Worm (Caenorhabditis elegans) whole organism, L4/young adult: ENCODE data around the gene arrd-25.

ENCODE experiments used
- W03F9.2 ChIP-seq: fragments of 150-350 bp; optimal IDR thresholded peaks from 2 replicates; lab custom pipeline; 2014; ENCODE audit warnings: missing biosample characterization, missing genetic modification characterization
- dao-5 ChIP-seq: sonication (generic microtip); optimal IDR thresholded peaks from 2 replicates; lab custom pipeline; 2016; ENCODE audit warnings: missing genotype, missing genetic modification characterization, moderate library complexity, missing compliant biosample characterization
- him-1 ChIP-seq: sonication (generic microtip); optimal IDR thresholded peaks from 2 replicates; lab custom pipeline; 2016; ENCODE audit warnings: missing genotype, missing genetic modification reagents, missing genetic modification characterization, missing compliant biosample characterization

Gene arrd-25

DNA sequence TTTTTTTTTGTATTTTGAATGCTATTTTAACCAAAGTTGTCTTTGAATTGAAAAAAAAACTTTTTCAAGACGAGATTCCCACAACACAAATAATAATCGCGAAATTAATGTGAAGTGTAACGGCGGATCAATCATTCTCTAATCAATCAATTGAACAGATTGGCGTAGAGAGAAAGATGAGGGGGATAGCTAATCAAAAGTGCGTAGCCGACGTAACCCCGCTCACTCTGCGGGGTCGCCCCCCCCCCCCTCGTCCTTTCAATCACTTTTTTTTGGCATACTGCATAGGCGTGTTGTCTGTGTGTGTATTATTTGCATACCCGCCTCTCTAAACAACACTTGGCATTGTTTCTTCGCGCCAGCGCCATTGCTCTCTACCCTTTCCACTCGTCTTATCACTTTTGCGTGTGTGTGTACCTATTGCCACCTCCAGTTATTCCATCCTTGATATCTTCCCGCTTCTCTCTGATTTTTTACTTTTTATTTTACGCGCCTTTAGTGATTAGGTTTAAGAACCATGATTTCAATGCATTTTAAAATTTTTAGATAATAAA is 9.1 kb upstream of the arrd-25 start:
- TF ChIP-seq dao-5 (tag; lab: Kevin White, UChicago) (no peak), W03F9.2 (no peak), him-1 (no peak)

DNA sequence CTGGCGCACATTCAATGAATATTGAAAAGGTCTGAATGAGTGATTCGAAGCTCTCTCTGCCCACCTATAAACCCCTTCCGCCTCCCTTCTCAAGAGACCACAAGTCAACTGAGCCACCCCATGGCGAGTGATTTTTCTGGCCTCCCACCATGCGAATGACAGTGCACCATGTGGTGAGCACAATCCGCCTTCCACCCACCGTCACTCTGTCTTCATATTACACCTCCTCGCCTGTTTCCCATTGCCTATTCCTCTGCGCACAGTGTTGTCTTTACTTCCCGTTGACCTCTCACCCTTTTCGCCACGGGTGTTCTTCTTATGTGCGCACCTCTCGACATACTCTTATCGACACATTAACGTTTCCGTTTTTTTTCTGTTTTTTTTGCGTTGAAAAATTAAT is 6.7 kb upstream of the arrd-25 start:
- TF ChIP-seq him-1 (no peak), W03F9.2 (no peak), dao-5 (tag; lab: Kevin White, UChicago) (no peak)

DNA sequence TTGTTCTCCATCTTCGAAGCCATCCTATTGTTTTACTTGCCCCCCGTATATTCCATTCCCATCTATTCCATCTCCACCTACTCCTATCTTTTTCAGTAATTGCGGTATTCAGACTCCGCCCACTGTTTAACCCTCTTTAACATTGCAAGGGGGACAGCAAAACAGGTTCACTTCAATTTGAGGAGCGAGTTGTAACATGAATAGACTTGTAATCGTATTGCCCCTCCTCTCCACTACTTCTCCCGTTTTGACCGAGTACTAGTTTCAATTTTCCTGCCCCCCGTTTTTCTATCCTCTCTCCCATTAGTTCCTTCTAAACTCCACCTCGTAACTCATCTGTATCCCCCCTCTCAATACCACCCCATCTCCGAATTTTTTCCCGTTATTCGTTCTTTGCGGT is 5.1 kb upstream of the arrd-25 start:
- TF ChIP-seq him-1, result no peak
- no peak for TF ChIP-seq dao-5 (tag; lab: Kevin White, UChicago)
- no peak for TF ChIP-seq W03F9.2

DNA sequence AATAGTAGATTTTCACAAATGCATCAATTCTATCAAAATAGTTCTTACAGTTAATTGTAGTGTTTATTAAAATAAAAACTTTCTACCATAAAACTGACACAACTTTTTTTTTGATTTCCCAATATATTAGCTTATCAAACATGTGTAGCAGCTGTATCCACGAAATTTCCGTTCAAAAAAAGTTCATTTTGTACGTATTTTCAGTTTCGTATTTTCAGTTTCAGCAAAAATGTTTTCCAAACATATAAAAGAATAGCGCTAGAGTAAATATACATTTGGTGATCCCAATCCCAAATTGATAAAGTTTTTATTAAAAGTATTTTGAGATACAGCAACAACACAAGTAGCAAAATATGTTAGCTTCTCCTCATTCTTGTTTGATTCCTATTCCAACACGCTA is 4.2 kb upstream of the arrd-25 start:
- TF ChIP-seq him-1 (no peak), W03F9.2 (no peak), dao-5 (tag; lab: Kevin White, UChicago) (no peak)

DNA sequence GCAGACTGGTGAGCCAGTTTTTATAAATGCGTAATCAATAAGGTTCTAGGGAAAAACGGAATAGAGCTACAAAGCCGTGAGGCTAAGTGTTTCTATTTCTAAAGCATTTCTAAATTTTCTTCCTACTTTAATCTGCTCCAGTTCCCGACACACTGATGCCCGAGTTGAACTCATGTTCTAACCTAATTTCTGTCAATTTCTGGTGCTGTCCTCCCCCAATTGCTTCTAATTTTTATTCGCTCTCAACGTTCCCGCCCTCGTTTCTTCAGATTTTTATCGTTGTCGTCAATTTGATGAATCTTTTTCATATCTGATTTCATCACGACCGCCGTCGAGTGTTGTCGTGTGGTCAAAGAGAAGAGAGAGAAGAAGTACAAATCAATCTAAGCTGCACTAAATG is 3.7 kb upstream of the arrd-25 start:
- TF ChIP-seq him-1 (no peak), dao-5 (tag; lab: Kevin White, UChicago) (no peak), W03F9.2 (no peak)

DNA sequence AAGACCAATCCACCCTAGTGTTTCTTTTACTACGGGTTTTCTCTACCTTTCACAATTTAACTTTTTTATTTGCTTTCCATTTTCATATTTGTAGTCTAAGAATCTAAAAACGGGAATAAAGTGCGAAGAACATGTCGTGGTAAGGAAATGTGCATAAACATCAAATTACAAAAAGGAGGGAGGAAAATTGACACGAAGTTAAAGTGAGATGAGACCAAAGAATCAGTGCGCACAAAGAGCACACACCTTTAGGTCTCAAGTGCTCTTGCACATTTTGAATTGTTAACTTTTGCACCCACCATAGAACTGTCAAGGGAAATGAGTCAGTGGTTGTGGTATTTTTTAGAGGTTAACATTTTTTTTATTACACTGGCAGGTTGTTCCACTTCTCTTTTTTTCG is 3.1 kb upstream of the arrd-25 start:
- TF ChIP-seq him-1 (no peak), W03F9.2 (no peak), dao-5 (tag; lab: Kevin White, UChicago) (no peak)

DNA sequence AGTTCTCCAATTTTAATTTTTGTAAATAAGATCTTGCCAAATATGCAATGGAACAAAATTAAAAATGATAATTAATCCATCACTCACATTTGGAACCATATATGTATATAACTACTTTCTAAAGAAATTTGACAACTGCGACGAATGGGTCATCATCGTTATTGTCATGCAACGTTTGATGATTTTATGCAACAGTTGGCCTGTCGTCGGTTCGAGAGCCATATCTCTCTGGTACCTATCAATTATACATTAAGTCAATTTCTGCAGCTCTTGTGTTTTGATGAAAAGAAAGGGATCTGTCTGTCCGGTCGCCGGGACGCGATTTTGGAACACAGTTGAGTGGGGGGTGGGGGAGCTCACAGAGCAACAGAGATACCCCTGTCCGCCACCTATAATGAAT is 5.7 kb downstream of the arrd-25 start:
- TF ChIP-seq him-1 (no peak), dao-5 (tag; lab: Kevin White, UChicago) (no peak), W03F9.2 (no peak)

DNA sequence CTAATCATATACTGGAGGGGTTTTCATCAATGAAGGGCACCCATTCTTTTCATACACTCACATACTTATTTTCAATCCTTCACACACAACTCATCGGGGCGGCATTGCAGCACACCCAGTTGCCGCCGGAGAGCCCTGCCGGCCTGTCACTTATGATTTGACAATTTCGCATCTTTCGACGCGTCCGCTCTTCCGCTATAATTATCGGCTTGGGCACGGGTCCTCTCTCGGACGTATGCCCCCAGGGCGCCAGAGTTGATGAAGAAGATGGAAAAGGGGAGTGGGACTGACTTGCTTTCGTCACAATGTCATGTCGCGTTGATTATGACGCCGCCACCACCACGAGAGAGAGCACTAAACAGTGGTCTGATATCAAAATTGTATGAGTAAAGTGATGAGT is 10.8 kb downstream of the arrd-25 start:
- TF ChIP-seq W03F9.2 (no peak), him-1 (no peak), dao-5 (tag; lab: Kevin White, UChicago) (no peak)

DNA sequence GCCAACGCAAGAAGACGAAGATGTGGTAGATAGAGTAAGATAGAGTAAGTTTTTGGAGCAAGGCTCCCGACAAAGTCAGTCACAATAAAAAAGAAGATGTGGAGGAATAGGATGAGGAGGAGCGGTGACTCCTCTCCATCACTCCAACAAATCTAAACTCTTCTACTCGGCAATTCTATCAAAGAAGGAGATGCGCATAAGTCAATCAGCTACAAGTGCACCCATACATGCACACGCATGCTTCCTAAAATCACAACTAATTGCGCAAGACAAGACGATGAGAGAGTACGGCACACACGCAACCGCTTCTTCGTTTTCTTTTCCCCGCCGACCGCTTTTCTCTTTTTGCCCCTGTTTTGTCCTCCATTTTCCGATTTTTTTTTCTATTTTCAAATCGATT is 14.0 kb downstream of the arrd-25 start:
- TF ChIP-seq dao-5 (tag; lab: Kevin White, UChicago) (no peak), W03F9.2 (no peak), him-1 (no peak)

DNA sequence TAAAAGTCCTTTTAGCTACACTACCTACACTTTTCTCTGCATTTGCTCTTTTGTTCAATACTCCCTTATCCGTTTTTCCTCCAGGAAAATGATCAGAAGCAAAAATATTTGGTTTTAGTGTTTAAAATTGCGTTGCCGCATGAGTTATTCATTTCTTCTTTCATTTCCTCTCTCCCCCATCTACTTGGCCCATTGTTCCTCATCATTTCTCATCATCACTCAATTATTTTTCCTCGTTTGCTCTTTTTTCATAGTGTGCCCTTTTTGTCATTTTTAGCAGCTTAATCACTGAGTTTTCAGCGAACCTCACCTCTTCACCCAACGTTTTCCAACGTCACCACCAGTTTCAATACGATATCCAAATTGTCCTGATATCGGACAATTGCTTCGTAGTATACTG is 15.6 kb downstream of the arrd-25 start, which contains the start of gene dyc-1:
dyc-1 (plus strand) TSS at position 301 of the 400 bp plus-strand sequence.
- TF ChIP-seq dao-5 (tag; lab: Kevin White, UChicago) (no peak), W03F9.2 (no peak), him-1 (no peak)

DNA sequence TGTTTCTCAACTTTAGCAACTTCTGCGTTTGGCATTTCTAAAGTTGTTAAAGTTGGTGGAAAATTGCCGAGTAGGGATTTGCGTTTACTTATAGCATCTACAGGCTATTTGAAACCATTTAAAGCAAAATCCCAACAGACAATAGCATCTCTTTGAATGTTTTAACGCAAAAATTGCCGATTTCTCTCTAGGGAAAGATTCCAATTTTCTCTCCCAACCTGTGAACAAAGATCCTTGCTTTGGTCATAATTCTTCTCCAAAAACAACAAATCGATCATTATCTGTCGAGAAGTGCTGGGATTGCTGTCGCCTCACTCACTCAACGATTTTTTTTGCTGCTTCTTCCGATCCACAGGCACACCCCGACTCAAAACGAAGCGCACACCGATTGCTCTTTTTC is 20.2 kb downstream of the arrd-25 start:
- TF ChIP-seq W03F9.2 (no peak), dao-5 (tag; lab: Kevin White, UChicago) (no peak), him-1 (no peak)

DNA sequence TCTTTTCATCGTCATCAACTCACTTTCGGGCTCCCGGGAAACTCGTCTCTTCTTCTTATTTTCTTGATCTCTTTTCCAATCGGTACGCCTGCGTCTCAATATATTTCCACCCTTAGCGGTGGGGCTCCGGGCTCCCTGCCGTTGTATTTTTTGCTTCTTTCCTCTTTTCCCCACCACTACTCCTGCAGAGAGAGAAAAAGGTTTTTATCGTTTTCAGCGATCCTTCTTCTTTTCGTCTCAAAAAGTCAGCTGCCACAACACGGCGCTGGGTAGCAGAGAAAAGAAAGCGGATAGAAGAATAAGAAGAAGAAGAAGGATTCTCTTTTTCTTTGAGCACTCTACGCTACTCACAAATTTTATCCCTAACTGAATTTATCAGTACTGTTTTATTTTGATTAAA is 21.2 kb downstream of the arrd-25 start:
- TF ChIP-seq W03F9.2 (no peak), dao-5 (tag; lab: Kevin White, UChicago) (no peak), him-1 (no peak)

DNA sequence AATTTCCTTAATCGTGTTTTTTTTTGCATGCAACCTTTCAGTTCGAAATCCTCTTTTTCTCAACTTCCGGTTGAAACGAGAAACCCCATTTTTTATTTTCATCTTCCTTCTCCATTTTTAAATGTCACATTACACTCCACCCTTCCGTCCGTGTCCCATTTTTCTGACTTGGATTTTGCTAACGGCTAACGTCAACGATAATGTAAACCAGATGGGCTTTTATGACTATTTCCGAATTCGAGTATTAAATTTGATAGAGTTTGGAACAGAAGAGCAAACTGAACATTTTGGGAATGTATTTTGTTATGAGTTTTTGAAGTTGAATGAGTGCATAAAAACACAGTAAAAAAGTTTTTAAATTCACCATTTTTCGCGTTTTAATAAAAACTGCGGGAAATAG is 22.1 kb downstream of the arrd-25 start:
- TF ChIP-seq dao-5 (tag; lab: Kevin White, UChicago), result no peak
- no peak for TF ChIP-seq W03F9.2
- TF ChIP-seq him-1, result no peak

DNA sequence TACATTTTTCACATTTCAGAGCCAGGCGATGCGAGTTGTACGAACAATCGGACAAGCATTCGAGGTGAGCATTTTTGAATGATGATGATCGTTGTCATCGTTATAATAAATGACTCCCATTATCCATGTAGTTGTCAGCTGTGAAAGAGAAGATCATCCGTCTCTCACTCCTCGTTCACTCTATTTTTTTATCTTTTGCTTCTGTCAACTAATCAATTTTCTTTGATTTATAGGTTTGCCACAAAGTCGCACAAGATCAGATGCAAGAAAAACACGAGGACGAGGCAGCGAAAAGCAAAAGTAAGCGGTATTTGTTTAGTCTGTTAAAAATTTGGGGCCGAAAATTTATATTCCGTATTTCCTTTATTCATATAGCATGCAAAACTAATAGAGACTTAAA is 22.9 kb downstream of the arrd-25 start:
- TF ChIP-seq him-1, result no peak
- TF ChIP-seq W03F9.2, result no peak
- no peak for TF ChIP-seq dao-5 (tag; lab: Kevin White, UChicago)

DNA sequence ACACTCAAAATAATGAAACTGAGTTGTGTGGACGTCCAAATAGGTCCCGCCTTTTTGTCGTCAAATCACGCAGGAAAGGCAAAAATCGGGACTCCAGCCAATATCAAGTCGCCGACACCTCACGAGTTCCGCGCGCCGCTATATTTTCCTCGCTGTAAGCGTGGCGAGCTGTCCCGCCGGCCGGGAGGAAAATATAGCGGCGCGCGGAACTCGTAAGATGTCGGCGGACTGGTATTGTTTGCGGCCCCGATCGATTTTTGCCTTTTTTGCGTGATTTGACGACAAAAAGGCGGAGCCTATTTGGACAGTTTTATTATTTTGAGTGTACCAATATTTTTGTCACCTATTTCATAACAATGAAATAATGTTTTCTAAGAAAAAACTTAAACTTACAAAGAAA is 29.2 kb downstream of the arrd-25 start:
- no peak for TF ChIP-seq W03F9.2
- no peak for TF ChIP-seq dao-5 (tag; lab: Kevin White, UChicago)
- TF ChIP-seq him-1, result no peak

DNA sequence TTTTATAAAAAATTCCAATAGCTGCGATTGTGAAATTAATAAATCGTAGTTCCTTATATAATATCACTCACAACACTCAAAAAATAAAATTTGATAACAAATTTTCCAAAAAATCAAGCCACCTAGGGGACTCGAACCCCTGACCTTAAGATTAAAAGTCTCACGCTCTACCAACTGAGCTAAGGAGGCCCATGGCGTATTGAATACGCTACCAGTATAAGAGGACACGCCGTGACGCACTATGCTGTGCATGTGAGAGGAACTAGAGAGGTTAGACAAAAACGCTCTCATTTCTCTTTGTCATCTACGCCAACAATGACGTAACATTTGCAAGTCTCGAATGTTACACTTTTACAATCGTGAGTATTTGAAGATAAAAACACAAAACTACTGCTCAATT is 30.2 kb downstream of the arrd-25 start:
- peak; percentile 58 for TF ChIP-seq W03F9.2
- peak; percentile 97 for TF ChIP-seq him-1
- TF ChIP-seq dao-5 (tag; lab: Kevin White, UChicago), result peak; percentile 90
